Worm (Caenorhabditis elegans) whole organism, early embryonic: ENCODE results near the gene srz-48.

Experiments used
- B0310.2 ChIP-seq: sonication (generic microtip); optimal IDR thresholded peaks from 2 replicates; lab custom pipeline; 2016; ENCODE audit warnings: mild to moderate bottlenecking, missing genetic modification characterization, missing compliant biosample characterization
- F13C5.2 ChIP-seq: sonication (generic microtip); optimal IDR thresholded peaks from 2 replicates; lab custom pipeline; 2017; ENCODE audit warnings: mild to moderate bottlenecking, missing genetic modification characterization, inconsistent platforms, missing compliant biosample characterization
- aly-1 ChIP-seq: sonication (generic microtip); optimal IDR thresholded peaks from 2 replicates; lab custom pipeline; 2016; ENCODE audit warnings: missing genetic modification characterization, missing compliant biosample characterization
- ama-1 ChIP-seq: fragments of 150-350 bp; optimal IDR thresholded peaks from 2 replicates; lab custom pipeline; 2014
- ceh-13 ChIP-seq: fragments of 200-800 bp; sonication (Bioruptor generic); optimal IDR thresholded peaks from 2 replicates; lab custom pipeline; 2018; ENCODE audit warnings: mild to moderate bottlenecking, missing genetic modification characterization, missing compliant biosample characterization
- ceh-36 ChIP-seq: sonication (generic microtip); optimal IDR thresholded peaks from 2 replicates; lab custom pipeline; 2016; ENCODE audit warnings: missing genetic modification characterization, inconsistent platforms, missing compliant biosample characterization
- ets-7 ChIP-seq: sonication (generic microtip); optimal IDR thresholded peaks from 2 replicates; lab custom pipeline; 2016; ENCODE audit warnings: missing genotype, missing genetic modification characterization, missing compliant biosample characterization
- flt-1 ChIP-seq: fragments of 200-800 bp; sonication (Bioruptor generic); IDR thresholded peaks from 2 replicates; pipeline ENCODE4 v1.3.6; 2022; ENCODE audit warnings: missing genetic modification characterization, missing compliant biosample characterization
- hmbx-1 ChIP-seq: sonication (generic microtip); optimal IDR thresholded peaks from 2 replicates; lab custom pipeline; 2016; ENCODE audit warnings: mild to moderate bottlenecking, missing genetic modification characterization, missing compliant biosample characterization
- hmg-4 ChIP-seq: fragments of 200-800 bp; sonication (Bioruptor generic); optimal IDR thresholded peaks from 2 replicates; lab custom pipeline; 2018; ENCODE audit warnings: mild to moderate bottlenecking, missing genetic modification characterization, missing compliant biosample characterization
- hnd-1 ChIP-seq: sonication (generic microtip); optimal IDR thresholded peaks from 2 replicates; lab custom pipeline; 2016; ENCODE audit warnings: missing genetic modification characterization, missing compliant biosample characterization
- pes-1 ChIP-seq: fragments of 200-800 bp; sonication (Bioruptor generic); IDR thresholded peaks from 2 replicates; pipeline ENCODE4 v1.3.6; 2022; ENCODE audit warnings: missing genetic modification reagents, missing genetic modification characterization, missing compliant biosample characterization
- scrt-1 ChIP-seq: fragments of 200-800 bp; sonication (Bioruptor generic); IDR thresholded peaks from 2 replicates; pipeline ENCODE4 v1.3.6; 2022; ENCODE audit warnings: missing genetic modification characterization, missing compliant biosample characterization
- sea-1 ChIP-seq: fragments of 200-800 bp; sonication (Bioruptor generic); conservative IDR thresholded peaks from 2 replicates; pipeline ENCODE4 v1.3.6; 2022; ENCODE audit warnings: missing genetic modification characterization, missing compliant biosample characterization
- tbx-11 ChIP-seq: fragments of 200-800 bp; sonication (Bioruptor generic); IDR thresholded peaks from 2 replicates; pipeline ENCODE4 v1.3.6; 2022; ENCODE audit warnings: missing genetic modification characterization, missing compliant biosample characterization
- tbx-37 ChIP-seq: fragments of 200-800 bp; sonication (Bioruptor generic); conservative IDR thresholded peaks from 2 replicates; pipeline ENCODE4 v1.3.6; 2022; ENCODE audit warnings: missing genetic modification reagents, missing genetic modification characterization, missing compliant biosample characterization
- tra-4 ChIP-seq: sonication (generic microtip); optimal IDR thresholded peaks from 2 replicates; lab custom pipeline; 2017; ENCODE audit warnings: missing genetic modification characterization, missing compliant biosample characterization

srz-48 gene

ce11 chrV:17460061-17460460, at the start of gene srz-48:
Gene srz-48, minus strand, starts transcription at chrV:17460161.
- TF ChIP-seq tra-4 (tag; lab: Kevin White, UChicago) (no peak), scrt-1 (GFP tag; lab: Robert Waterston, UW) (no peak), ets-7 (tag; lab: Kevin White, UChicago) (no peak), F13C5.2 (no peak), tbx-11 (no peak), hmbx-1 (no peak), ceh-36 (tag; lab: Kevin White, UChicago) (no peak), B0310.2 (tag; lab: Kevin White, UChicago) (no peak), pes-1 (no peak), hnd-1 (no peak), ama-1 (no peak), flt-1 (no peak), aly-1 (tag; lab: Kevin White, UChicago) (no peak), tbx-37 (no peak), hmg-4 (GFP tag; lab: Kevin White, UChicago) (no peak), ceh-13 (no peak)

ce11 chrV:17508493-17508892, 48.5 kb upstream of the srz-48 start, which contains the start of gene srw-32:
Gene srw-32, plus strand, starts transcription at chrV:17508793.
- TF ChIP-seq F13C5.2 (no peak), hmg-4 (GFP tag; lab: Kevin White, UChicago) (no peak), hmbx-1 (no peak), ceh-13 (no peak), hnd-1 (no peak), ama-1 (no peak), flt-1 (no peak), sea-1 (no peak), ceh-36 (tag; lab: Kevin White, UChicago) (no peak), scrt-1 (GFP tag; lab: Robert Waterston, UW) (no peak), tbx-11 (no peak), pes-1 (no peak), tra-4 (tag; lab: Kevin White, UChicago) (no peak), aly-1 (tag; lab: Kevin White, UChicago) (no peak), B0310.2 (tag; lab: Kevin White, UChicago) (no peak)

- TF ChIP-seq aly-1 (tag; lab: Kevin White, UChicago) (no peak), ama-1 (no peak), sea-1 (no peak), B0310.2 (tag; lab: Kevin White, UChicago) (no peak), pes-1 (no peak), tra-4 (tag; lab: Kevin White, UChicago) (no peak), tbx-37 (no peak), F13C5.2 (no peak), ceh-36 (tag; lab: Kevin White, UChicago) (no peak)
These were observed 46.3 kb upstream of the srz-48 start, which contains the start of gene srw-31 for ce11 chrV:17506289-17506688. Gene srw-31, plus strand, starts transcription at chrV:17506589.

ce11 chrV:17500055-17500454, 40.1 kb upstream of the srz-48 start:
- no peak for TF ChIP-seq B0310.2 (tag; lab: Kevin White, UChicago)
- TF ChIP-seq aly-1 (tag; lab: Kevin White, UChicago): no peak
- no peak for TF ChIP-seq ama-1
- TF ChIP-seq hnd-1: no peak
- no peak for TF ChIP-seq scrt-1 (GFP tag; lab: Robert Waterston, UW)
- TF ChIP-seq tbx-11: no peak
- TF ChIP-seq sea-1: no peak
- TF ChIP-seq ets-7 (tag; lab: Kevin White, UChicago): no peak
- no peak for TF ChIP-seq hmg-4 (GFP tag; lab: Kevin White, UChicago)
- no peak for TF ChIP-seq ceh-13
- no peak for TF ChIP-seq F13C5.2
- TF ChIP-seq pes-1: no peak
- TF ChIP-seq tra-4 (tag; lab: Kevin White, UChicago): no peak
- no peak for TF ChIP-seq hmbx-1
- no peak for TF ChIP-seq ceh-36 (tag; lab: Kevin White, UChicago)
- no peak for TF ChIP-seq flt-1
- no peak for TF ChIP-seq tbx-37

ce11 chrV:17496071-17496470, 36.1 kb upstream of the srz-48 start, which contains the start of gene srh-118:
Gene srh-118, minus strand, starts transcription at chrV:17496171.
- TF ChIP-seq scrt-1 (GFP tag; lab: Robert Waterston, UW): no peak
- no peak for TF ChIP-seq tra-4 (tag; lab: Kevin White, UChicago)
- TF ChIP-seq ceh-36 (tag; lab: Kevin White, UChicago): no peak
- TF ChIP-seq ets-7 (tag; lab: Kevin White, UChicago): no peak
- no peak for TF ChIP-seq tbx-37
- TF ChIP-seq hmbx-1: no peak
- no peak for TF ChIP-seq F13C5.2
- TF ChIP-seq ceh-13: no peak
- TF ChIP-seq tbx-11: no peak
- no peak for TF ChIP-seq ama-1
- no peak for TF ChIP-seq hnd-1
- no peak for TF ChIP-seq flt-1

ce11 chrV:17493732-17494131, 33.8 kb upstream of the srz-48 start, which contains the start of gene fbxa-102:
Gene fbxa-102, minus strand, starts transcription at chrV:17493832.
- no peak for TF ChIP-seq ama-1
- TF ChIP-seq tbx-37: no peak
- no peak for TF ChIP-seq ceh-36 (tag; lab: Kevin White, UChicago)
- no peak for TF ChIP-seq scrt-1 (GFP tag; lab: Robert Waterston, UW)
- no peak for TF ChIP-seq tra-4 (tag; lab: Kevin White, UChicago)
- no peak for TF ChIP-seq hmbx-1
- no peak for TF ChIP-seq hnd-1
- no peak for TF ChIP-seq F13C5.2
- TF ChIP-seq pes-1: no peak
- no peak for TF ChIP-seq flt-1
- TF ChIP-seq sea-1: no peak
- no peak for TF ChIP-seq hmg-4 (GFP tag; lab: Kevin White, UChicago)
- no peak for TF ChIP-seq tbx-11

- TF ChIP-seq ceh-13: no peak
- TF ChIP-seq ama-1: no peak
- TF ChIP-seq hmbx-1: no peak
- TF ChIP-seq tbx-37: no peak
- no peak for TF ChIP-seq pes-1
- no peak for TF ChIP-seq B0310.2 (tag; lab: Kevin White, UChicago)
- no peak for TF ChIP-seq hmg-4 (GFP tag; lab: Kevin White, UChicago)
These were observed 26.1 kb upstream of the srz-48 start, which contains the start of gene scl-24 for ce11 chrV:17486034-17486433. Gene scl-24, plus strand, starts transcription at chrV:17486334.

- TF ChIP-seq flt-1: no peak
- no peak for TF ChIP-seq tbx-37
- no peak for TF ChIP-seq ceh-13
- TF ChIP-seq hmg-4 (GFP tag; lab: Kevin White, UChicago): no peak
- TF ChIP-seq ceh-36 (tag; lab: Kevin White, UChicago): no peak
- no peak for TF ChIP-seq hnd-1
- no peak for TF ChIP-seq tbx-11
- TF ChIP-seq aly-1 (tag; lab: Kevin White, UChicago): no peak
- TF ChIP-seq sea-1: no peak
- no peak for TF ChIP-seq pes-1
- TF ChIP-seq ets-7 (tag; lab: Kevin White, UChicago): no peak
- TF ChIP-seq scrt-1 (GFP tag; lab: Robert Waterston, UW): no peak
- TF ChIP-seq ama-1: no peak
- no peak for TF ChIP-seq tra-4 (tag; lab: Kevin White, UChicago)
- TF ChIP-seq F13C5.2: no peak
- TF ChIP-seq B0310.2 (tag; lab: Kevin White, UChicago): no peak
These were observed 25.1 kb upstream of the srz-48 start, which contains the start of gene srh-111 for ce11 chrV:17485078-17485477. Gene srh-111, minus strand, starts transcription at chrV:17485178.
